Worm (Caenorhabditis elegans) whole organism, mixed stage, embryonic: ENCODE results near the gene C33D9.10.

Experiments used
- M03D4.4 ChIP-seq: sonication (generic microtip); optimal IDR thresholded peaks from 2 replicates; lab custom pipeline; 2017; ENCODE audit warnings: mild to moderate bottlenecking, missing genetic modification characterization, missing compliant biosample characterization
- ceh-39 ChIP-seq: fragments of 150-350 bp; optimal IDR thresholded peaks from 2 replicates; lab custom pipeline; 2014; ENCODE audit warnings: missing biosample characterization, missing genetic modification characterization
- ceh-43 ChIP-seq: fragments of 200-800 bp; sonication (Bioruptor generic); optimal IDR thresholded peaks from 2 replicates; lab custom pipeline; 2018; ENCODE audit warnings: mild to moderate bottlenecking, missing genetic modification characterization, moderate library complexity, missing compliant biosample characterization
- ceh-83 ChIP-seq: fragments of 200-800 bp; sonication (Bioruptor generic); optimal IDR thresholded peaks from 2 replicates; lab custom pipeline; 2018; ENCODE audit warnings: mild to moderate bottlenecking, missing genetic modification characterization, missing compliant biosample characterization
- ces-1 ChIP-seq: fragments of 150-350 bp; optimal IDR thresholded peaks from 2 replicates; lab custom pipeline; 2014; ENCODE audit warnings: missing biosample characterization, missing genetic modification reagents, missing genetic modification characterization
- cnd-1 ChIP-seq: fragments of 200-800 bp; sonication (Bioruptor generic); optimal IDR thresholded peaks from 2 replicates; lab custom pipeline; 2018; ENCODE audit warnings: mild to moderate bottlenecking, missing genetic modification characterization, missing compliant biosample characterization
- drap-1 ChIP-seq: fragments of 200-800 bp; sonication (Bioruptor generic); optimal IDR thresholded peaks from 3 replicates; lab custom pipeline; 2018; ENCODE audit warnings: mild to moderate bottlenecking, missing genetic modification characterization, missing compliant biosample characterization
- elt-1 ChIP-seq: sonication (generic microtip); optimal IDR thresholded peaks from 2 replicates; lab custom pipeline; 2017; ENCODE audit warnings: missing genetic modification characterization, mild to moderate bottlenecking, missing compliant biosample characterization, antibody characterized with exemption, moderate library complexity, borderline replicate concordance; ENCODE audit not compliant: insufficient read depth
- elt-3 ChIP-seq: fragments of 150-350 bp; optimal IDR thresholded peaks from 2 replicates; lab custom pipeline; 2014; ENCODE audit warnings: missing biosample characterization, missing genetic modification characterization
- flh-1 ChIP-seq: fragments of 200-800 bp; sonication (Bioruptor generic); optimal IDR thresholded peaks from 2 replicates; lab custom pipeline; 2018; ENCODE audit warnings: mild to moderate bottlenecking, missing genetic modification characterization, moderate library complexity, missing compliant biosample characterization
- ham-2 ChIP-seq: fragments of 200-800 bp; sonication (Bioruptor generic); optimal IDR thresholded peaks from 2 replicates; lab custom pipeline; 2018; ENCODE audit warnings: mild to moderate bottlenecking, missing genetic modification characterization, missing compliant biosample characterization
- hlh-1 ChIP-seq: fragments of 150-350 bp; optimal IDR thresholded peaks from 2 replicates; lab custom pipeline; 2014; ENCODE audit warnings: missing biosample characterization, missing genetic modification reagents, missing genetic modification characterization
- lin-13 ChIP-seq: fragments of 150-350 bp; optimal IDR thresholded peaks from 2 replicates; lab custom pipeline; 2014; ENCODE audit warnings: missing biosample characterization, missing genetic modification characterization
- lsy-2 ChIP-seq: fragments of 150-350 bp; optimal IDR thresholded peaks from 2 replicates; lab custom pipeline; 2014; ENCODE audit warnings: missing biosample characterization, missing genetic modification characterization
- mep-1 ChIP-seq: fragments of 150-350 bp; optimal IDR thresholded peaks from 2 replicates; lab custom pipeline; 2017; ENCODE audit warnings: missing biosample characterization, missing genetic modification reagents, missing genetic modification characterization, inconsistent platforms
- nhr-12 ChIP-seq: fragments of 150-350 bp; optimal IDR thresholded peaks from 2 replicates; lab custom pipeline; 2014; ENCODE audit warnings: missing biosample characterization, missing genetic modification characterization
- nhr-2 ChIP-seq: fragments of 150-350 bp; optimal IDR thresholded peaks from 2 replicates; lab custom pipeline; 2014; ENCODE audit warnings: missing biosample characterization, missing genetic modification characterization
- nhr-237 ChIP-seq: fragments of 150-350 bp; optimal IDR thresholded peaks from 2 replicates; lab custom pipeline; 2014; ENCODE audit warnings: missing biosample characterization, missing genetic modification characterization
- nhr-28 ChIP-seq: fragments of 150-350 bp; optimal IDR thresholded peaks from 2 replicates; lab custom pipeline; 2014; ENCODE audit warnings: missing biosample characterization, missing genetic modification characterization
- nhr-76 ChIP-seq: sonication (generic microtip); optimal IDR thresholded peaks from 2 replicates; lab custom pipeline; 2017; ENCODE audit warnings: missing biosample characterization, missing genetic modification characterization
- pha-4 ChIP-seq: fragments of 150-350 bp; optimal IDR thresholded peaks from 2 replicates; lab custom pipeline; 2018; ENCODE audit warnings: missing biosample characterization, missing genetic modification reagents, missing genetic modification characterization
- sem-2 ChIP-seq: fragments of 200-800 bp; sonication (Bioruptor generic); optimal IDR thresholded peaks from 2 replicates; lab custom pipeline; 2018; ENCODE audit warnings: mild to moderate bottlenecking, missing genetic modification characterization, missing compliant biosample characterization
- snpc-4 ChIP-seq: fragments of 150-350 bp; optimal IDR thresholded peaks from 2 replicates; lab custom pipeline; 2014; ENCODE audit warnings: missing biosample characterization, missing genetic modification characterization
- sptf-1 ChIP-seq: sonication (generic microtip); optimal IDR thresholded peaks from 2 replicates; lab custom pipeline; 2017; ENCODE audit warnings: mild to moderate bottlenecking, missing genetic modification characterization, moderate library complexity, missing compliant biosample characterization
- tbx-8 ChIP-seq: fragments of 200-800 bp; sonication (Bioruptor generic); optimal IDR thresholded peaks from 2 replicates; lab custom pipeline; 2018; ENCODE audit warnings: mild to moderate bottlenecking, missing genetic modification characterization, moderate library complexity, missing compliant biosample characterization
- unc-120 ChIP-seq: sonication (generic microtip); optimal IDR thresholded peaks from 2 replicates; lab custom pipeline; 2017; ENCODE audit warnings: missing genetic modification characterization, missing compliant biosample characterization; ENCODE audit not compliant: poor library complexity, severe bottlenecking
- unc-39 ChIP-seq: fragments of 150-350 bp; optimal IDR thresholded peaks from 2 replicates; lab custom pipeline; 2014; ENCODE audit warnings: missing biosample characterization, missing genetic modification characterization
- unc-62 ChIP-seq: fragments of 150-350 bp; optimal IDR thresholded peaks from 2 replicates; lab custom pipeline; 2014; ENCODE audit warnings: missing biosample characterization, missing genetic modification reagents, missing genetic modification characterization
- zip-8 ChIP-seq: fragments of 150-350 bp; optimal IDR thresholded peaks from 2 replicates; lab custom pipeline; 2014; ENCODE audit warnings: missing biosample characterization, missing genetic modification characterization
- ztf-11 ChIP-seq: fragments of 150-350 bp; optimal IDR thresholded peaks from 2 replicates; lab custom pipeline; 2014; ENCODE audit warnings: missing biosample characterization, missing genetic modification characterization

The C33D9.10 gene

ce11 chrIV:8821147-8821546 lies 33.2 kb upstream of the C33D9.10 start, which contains the start of gene T28C6.5:
Gene T28C6.5, plus strand, starts transcription at chrIV:8821447.
- TF ChIP-seq unc-39 (tag; lab: Kevin White, UChicago) (no peak), sptf-1 (tag; lab: Kevin White, UChicago) (no peak)

- TF ChIP-seq ceh-43 (GFP tag; lab: Kevin White, UChicago) (no peak), lin-13 (tag; lab: Kevin White, UChicago) (no peak), nhr-12 (tag; lab: Kevin White, UChicago) (no peak), mep-1 (no peak), unc-120 (no peak), nhr-28 (tag; lab: Kevin White, UChicago) (no peak), elt-1 (tag; lab: Kevin White, UChicago) (no peak), nhr-237 (tag; lab: Kevin White, UChicago) (no peak), tbx-8 (no peak), ztf-11 (tag; lab: Kevin White, UChicago) (no peak), sem-2 (no peak), nhr-76 (no peak)
- TF ChIP-seq, all 35 proteins: peak for 0
These were observed 32.1 kb upstream of the C33D9.10 start, which contains the start of gene T28C6.3 for ce11 chrIV:8820041-8820440. Gene T28C6.3, plus strand, starts transcription at chrIV:8820341.

ce11 chrIV:8819471-8819870 lies 31.5 kb upstream of the C33D9.10 start:
- TF ChIP-seq ceh-39 (tag; lab: Kevin White, UChicago) (peak; percentile 44), nhr-2 (tag; lab: Kevin White, UChicago) (peak; percentile 94), hlh-1 (peak; percentile 10), ces-1 (GFP tag; lab: Kevin White, UChicago) (no peak), unc-120 (no peak), elt-3 (tag; lab: Kevin White, UChicago) (no peak), flh-1 (GFP tag; lab: Kevin White, UChicago) (no peak)

- no peak for TF ChIP-seq lsy-2 (tag; lab: Kevin White, UChicago)
- no peak for TF ChIP-seq ztf-11 (tag; lab: Kevin White, UChicago)
These were observed 29.7 kb upstream of the C33D9.10 start, which contains the start of gene T28C6.10 for ce11 chrIV:8817639-8818038. Gene T28C6.10, plus strand, starts transcription at chrIV:8817939.

ce11 chrIV:8816617-8817016 lies 28.7 kb upstream of the C33D9.10 start:
- TF ChIP-seq nhr-2 (tag; lab: Kevin White, UChicago) (no peak), sptf-1 (tag; lab: Kevin White, UChicago) (no peak), lin-13 (tag; lab: Kevin White, UChicago) (no peak), drap-1 (GFP tag; lab: Kevin White, UChicago) (no peak), nhr-28 (tag; lab: Kevin White, UChicago) (no peak), ham-2 (GFP tag; lab: Kevin White, UChicago) (no peak), tbx-8 (no peak), M03D4.4 (no peak)

- TF ChIP-seq ces-1 (GFP tag; lab: Kevin White, UChicago), result no peak
- TF ChIP-seq sptf-1 (tag; lab: Kevin White, UChicago), result no peak
- no peak for TF ChIP-seq nhr-12 (tag; lab: Kevin White, UChicago)
- TF ChIP-seq hlh-1, result no peak
- TF ChIP-seq unc-62 (GFP tag; lab: Kevin White, UChicago), result no peak
- no peak for TF ChIP-seq ceh-43 (GFP tag; lab: Kevin White, UChicago)
- no peak for TF ChIP-seq pha-4 (tag; lab: Kevin White, UChicago)
- TF ChIP-seq snpc-4 (tag; lab: Kevin White, UChicago), result no peak
- no peak for TF ChIP-seq elt-1 (tag; lab: Kevin White, UChicago)
- no peak for TF ChIP-seq ceh-39 (tag; lab: Kevin White, UChicago)
- TF ChIP-seq unc-120, result no peak
- TF ChIP-seq ham-2 (GFP tag; lab: Kevin White, UChicago), result no peak
- no peak for TF ChIP-seq lsy-2 (tag; lab: Kevin White, UChicago)
- TF ChIP-seq nhr-76, result no peak
- TF ChIP-seq ceh-83 (GFP tag; lab: Kevin White, UChicago), result no peak
- TF ChIP-seq ztf-11 (tag; lab: Kevin White, UChicago), result no peak
- TF ChIP-seq cnd-1 (tag; lab: Kevin White, UChicago), result no peak
- no peak for TF ChIP-seq zip-8
- TF ChIP-seq, all 35 proteins: peak for 0
These were observed 28.1 kb upstream of the C33D9.10 start, which contains the start of gene grsp-2 for ce11 chrIV:8816029-8816428. Gene grsp-2, plus strand, starts transcription at chrIV:8816329.
